Fruit fly (Drosophila melanogaster) whole organism, prepupa: Measurements from ENCODE around the gene Pdfr.
A peak's percentile ranks its signal among the peaks of the same experiment; 100 is the strongest.

Experiments
- CG10631 ChIP-seq: fragments of 200-800 bp; sonication (Bioruptor generic); optimal IDR thresholded peaks from 2 replicates; lab custom pipeline; 2016; ENCODE audit warnings: missing biosample characterization, missing genetic modification characterization
- CG11294 ChIP-seq: fragments of 200-800 bp; sonication (Bioruptor generic); IDR thresholded peaks from 2 replicates; pipeline ENCODE4 v1.3.6; 2022; ENCODE audit warnings: missing biosample characterization, missing genetic modification characterization
- CG11902 ChIP-seq: fragments of 200-800 bp; sonication (Bioruptor generic); optimal IDR thresholded peaks from 3 replicates; lab custom pipeline; 2016; ENCODE audit warnings: missing biosample characterization, missing genetic modification characterization
- CG15336 ChIP-seq: fragments of 200-800 bp; sonication (Bioruptor generic); IDR thresholded peaks from 2 replicates; pipeline ENCODE4 v1.3.6; 2022; ENCODE audit warnings: missing biosample characterization, missing genetic modification characterization
- CG1621 ChIP-seq: fragments of 200-800 bp; sonication (Bioruptor generic); optimal IDR thresholded peaks from 3 replicates; lab custom pipeline; 2018; ENCODE audit warnings: missing biosample characterization, mild to moderate bottlenecking, missing genetic modification characterization
- CG16779 ChIP-seq: fragments of 200-800 bp; sonication (Bioruptor generic); optimal IDR thresholded peaks from 3 replicates; lab custom pipeline; 2017; ENCODE audit warnings: missing biosample characterization, mild to moderate bottlenecking, missing genetic modification characterization
- CG31627 ChIP-seq: fragments of 200-800 bp; sonication (Bioruptor generic); optimal IDR thresholded peaks from 3 replicates; lab custom pipeline; 2016; ENCODE audit warnings: missing biosample characterization, missing genetic modification characterization
- CG3919 ChIP-seq: fragments of 200-800 bp; sonication (Bioruptor generic); optimal IDR thresholded peaks from 3 replicates; lab custom pipeline; 2016; ENCODE audit warnings: missing biosample characterization, missing genetic modification characterization
- CG4318 ChIP-seq: fragments of 200-800 bp; sonication (Bioruptor generic); optimal IDR thresholded peaks from 3 replicates; lab custom pipeline; 2017; ENCODE audit warnings: missing biosample characterization, mild to moderate bottlenecking, missing genetic modification characterization
- CG6792 ChIP-seq: fragments of 200-800 bp; sonication (Bioruptor generic); optimal IDR thresholded peaks from 3 replicates; lab custom pipeline; 2016; ENCODE audit warnings: missing biosample characterization, missing genetic modification characterization
- CG6854 ChIP-seq: fragments of 200-800 bp; sonication (Bioruptor generic); optimal IDR thresholded peaks from 2 replicates; lab custom pipeline; 2017; ENCODE audit warnings: missing biosample characterization, mild to moderate bottlenecking, missing genetic modification characterization
- CG8119 ChIP-seq: fragments of 200-800 bp; sonication (Bioruptor generic); IDR thresholded peaks from 3 replicates; pipeline ENCODE4 v1.3.6; 2022; ENCODE audit warnings: missing biosample characterization, missing genetic modification characterization
- CG8632 ChIP-seq: fragments of 200-800 bp; sonication (Bioruptor generic); optimal IDR thresholded peaks from 3 replicates; lab custom pipeline; 2016; ENCODE audit warnings: missing biosample characterization, missing genetic modification characterization
- Eip75B ChIP-seq: fragments of 200-800 bp; sonication (Bioruptor generic); optimal IDR thresholded peaks from 3 replicates; lab custom pipeline; 2016; ENCODE audit warnings: missing biosample characterization, missing genetic modification characterization
- Ets96B ChIP-seq: fragments of 200-800 bp; optimal IDR thresholded peaks from 2 replicates; lab custom pipeline; 2019; ENCODE audit warnings: missing biosample characterization, mild to moderate bottlenecking, missing genetic modification characterization, moderate library complexity
- Hr4 ChIP-seq: fragments of 200-800 bp; sonication (Bioruptor generic); optimal IDR thresholded peaks from 3 replicates; lab custom pipeline; 2016; ENCODE audit warnings: missing biosample characterization, missing genetic modification characterization
- Lpt ChIP-seq: fragments of 200-800 bp; sonication (Bioruptor generic); optimal IDR thresholded peaks from 3 replicates; lab custom pipeline; 2016; ENCODE audit warnings: missing biosample characterization, missing genetic modification characterization
- OdsH ChIP-seq: fragments of 200-800 bp; sonication (Bioruptor generic); optimal IDR thresholded peaks from 3 replicates; lab custom pipeline; 2016; ENCODE audit warnings: missing biosample characterization, missing genetic modification characterization
- Smox ChIP-seq: fragments of 200-800 bp; sonication (Bioruptor generic); optimal IDR thresholded peaks from 3 replicates; lab custom pipeline; 2016; ENCODE audit warnings: missing biosample characterization, missing genetic modification characterization
- Sox102F ChIP-seq: fragments of 200-800 bp; sonication (Bioruptor generic); optimal IDR thresholded peaks from 2 replicates; lab custom pipeline; 2016; ENCODE audit warnings: missing biosample characterization, mild to moderate bottlenecking, missing genetic modification characterization
- Sox15 ChIP-seq: fragments of 200-800 bp; sonication (Bioruptor generic); optimal IDR thresholded peaks from 3 replicates; lab custom pipeline; 2016; ENCODE audit warnings: missing biosample characterization, missing genetic modification characterization
- achi ChIP-seq: fragments of 200-800 bp; sonication (Bioruptor generic); optimal IDR thresholded peaks from 3 replicates; lab custom pipeline; 2016; ENCODE audit warnings: missing biosample characterization, missing genetic modification characterization
- acj6 ChIP-seq: fragments of 200-800 bp; sonication (Bioruptor generic); optimal IDR thresholded peaks from 3 replicates; lab custom pipeline; 2016; ENCODE audit warnings: missing biosample characterization, missing genetic modification characterization
- cyc ChIP-seq: fragments of 200-800 bp; sonication (Bioruptor generic); optimal IDR thresholded peaks from 3 replicates; lab custom pipeline; 2016; ENCODE audit warnings: missing biosample characterization, missing genetic modification characterization
- dac ChIP-seq: fragments of 200-800 bp; sonication (Bioruptor generic); optimal IDR thresholded peaks from 2 replicates; lab custom pipeline; 2017; ENCODE audit warnings: missing biosample characterization, mild to moderate bottlenecking, missing genetic modification characterization
- dsx ChIP-seq: fragments of 200-800 bp; optimal IDR thresholded peaks from 3 replicates; lab custom pipeline; 2019; ENCODE audit warnings: missing biosample characterization, mild to moderate bottlenecking, missing genetic modification characterization, moderate library complexity; ENCODE audit not compliant: poor library complexity, severe bottlenecking
- eg ChIP-seq: fragments of 200-800 bp; sonication (Bioruptor generic); IDR thresholded peaks from 3 replicates; pipeline ENCODE4 v1.3.6; 2022; ENCODE audit warnings: missing biosample characterization, missing genetic modification characterization
- fd59A ChIP-seq: fragments of 200-800 bp; sonication (Bioruptor generic); optimal IDR thresholded peaks from 2 replicates; lab custom pipeline; 2017; ENCODE audit warnings: missing biosample characterization, mild to moderate bottlenecking, missing genetic modification characterization, missing genetic modification reagents
- fd85E ChIP-seq: fragments of 200-800 bp; sonication (Bioruptor generic); optimal IDR thresholded peaks from 3 replicates; lab custom pipeline; 2016; ENCODE audit warnings: missing biosample characterization, missing genetic modification characterization
- pdm3 ChIP-seq: fragments of 200-800 bp; sonication (Bioruptor generic); optimal IDR thresholded peaks from 3 replicates; lab custom pipeline; 2016; ENCODE audit warnings: missing biosample characterization, missing genetic modification characterization
- spab ChIP-seq: fragments of 200-800 bp; sonication (Bioruptor generic); optimal IDR thresholded peaks from 2 replicates; lab custom pipeline; 2017; ENCODE audit warnings: missing biosample characterization, mild to moderate bottlenecking, missing genetic modification characterization, missing genetic modification reagents
- ss ChIP-seq, 2 experiments: fragments of 200-800 bp; sonication (Bioruptor generic); optimal IDR thresholded peaks; 2 replicates in 1 of 2; 3 replicates in 1 of 2; lab custom pipeline; 2017 to 2018; ENCODE audit warnings: mild to moderate bottlenecking in 2 of 2, missing biosample characterization in 2 of 2, missing genetic modification characterization in 2 of 2, moderate library complexity in 1 of 2
- svp ChIP-seq: fragments of 200-800 bp; sonication (Bioruptor generic); peaks from one replicate; lab custom pipeline; 2016; ENCODE audit warnings: missing biosample characterization, missing genetic modification characterization
- topi ChIP-seq: fragments of 200-800 bp; sonication (Bioruptor generic); optimal IDR thresholded peaks from 3 replicates; lab custom pipeline; 2016; ENCODE audit warnings: missing biosample characterization, missing genetic modification characterization
- vri ChIP-seq: fragments of 200-800 bp; sonication (Bioruptor generic); optimal IDR thresholded peaks from 3 replicates; lab custom pipeline; 2016; ENCODE audit warnings: missing biosample characterization, mild to moderate bottlenecking, missing genetic modification characterization

Pdfr gene

DNA sequence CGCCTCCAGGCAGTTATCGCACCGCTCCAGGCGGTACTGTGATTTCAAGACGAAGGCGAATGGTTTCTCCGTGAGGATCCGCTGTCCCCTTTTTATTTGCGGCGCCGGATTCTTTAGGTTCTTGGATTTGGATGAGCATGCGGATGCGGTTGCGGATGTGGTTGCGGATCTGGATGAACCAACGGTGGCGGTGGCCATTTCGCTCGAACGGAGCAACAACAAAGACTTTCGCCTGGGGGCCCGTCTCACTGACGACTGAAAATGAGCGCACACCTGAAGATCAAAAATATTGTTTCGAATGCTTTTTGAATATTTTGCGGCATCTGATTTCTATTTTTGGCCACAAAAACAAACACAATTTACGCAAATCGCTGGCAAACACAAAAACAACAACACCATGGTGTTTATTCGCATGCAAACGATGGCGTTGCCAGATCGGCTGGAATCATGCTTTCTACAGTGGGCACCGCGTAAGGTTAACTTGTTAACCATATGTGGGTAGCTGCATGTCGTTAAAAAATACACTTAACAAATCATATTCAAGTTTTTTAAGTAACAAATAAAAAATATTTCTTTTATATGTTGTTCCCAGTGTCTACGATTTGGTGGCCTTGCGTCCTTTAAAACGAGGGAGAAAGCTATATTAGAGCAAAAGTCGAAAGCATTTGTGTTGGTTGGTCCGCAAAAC is 56.6 kb downstream of the Pdfr start, which contains the start of gene Smyd3 (continued):
- TF ChIP-seq Sox15 (GFP tag; lab: Kevin White, UChicago): peak; percentile 72
- TF ChIP-seq CG6854 (GFP tag; lab: Kevin White, UChicago): peak; percentile 2
- peak; percentile 88 for TF ChIP-seq Hr4 (GFP tag; lab: Kevin White, UChicago)
- peak; percentile 72 for TF ChIP-seq Lpt (GFP tag; lab: Kevin White, UChicago)
- TF ChIP-seq topi (GFP tag; lab: Kevin White, UChicago): peak; percentile 87
- TF ChIP-seq acj6 (GFP tag; lab: Kevin White, UChicago): peak; percentile 85
- peak; percentile 80 for TF ChIP-seq CG8119 (GFP tag; lab: Robert Waterston, UW)
- TF ChIP-seq Eip75B: peak; percentile 88
- TF ChIP-seq cyc (GFP tag; lab: Kevin White, UChicago): peak; percentile 86
- TF ChIP-seq CG16779: no peak
- peak; percentile 70 for TF ChIP-seq CG11902 (GFP tag; lab: Kevin White, UChicago)
- TF ChIP-seq ss (GFP tag; optimal IDR thresholded peaks at IDR 0.05; lab: Kevin White, UChicago): no peak
- TF ChIP-seq CG11294 (GFP tag; lab: Robert Waterston, UW): peak; percentile 68
- TF ChIP-seq spab (GFP tag; lab: Kevin White, UChicago): no peak
- peak; percentile 84 for TF ChIP-seq CG10631
- TF ChIP-seq CG31627 (GFP tag; lab: Kevin White, UChicago): peak; percentile 90
- TF ChIP-seq svp (GFP tag; lab: Kevin White, UChicago): peak; percentile 95
- no peak for TF ChIP-seq fd85E
- no peak for TF ChIP-seq pdm3
- TF ChIP-seq dac (GFP tag; lab: Kevin White, UChicago): peak; percentile 27
- peak; percentile 74 for TF ChIP-seq Ets96B (tag; lab: Kevin White, UChicago)
- no peak for TF ChIP-seq vri
- peak; percentile 83 for TF ChIP-seq achi
- no peak for TF ChIP-seq CG4318 (GFP tag; lab: Kevin White, UChicago)
- no peak for TF ChIP-seq dsx (GFP tag; lab: Kevin White, UChicago)
- TF ChIP-seq CG1621 (tag; lab: Kevin White, UChicago): peak; percentile 57
- peak; percentile 85 for TF ChIP-seq OdsH (GFP tag; lab: Kevin White, UChicago)
- peak; percentile 26 for TF ChIP-seq fd59A (GFP tag; lab: Kevin White, UChicago)
- no peak for TF ChIP-seq CG8632 (GFP tag; lab: Kevin White, UChicago)
- TF ChIP-seq CG15336 (GFP tag; lab: Robert Waterston, UW): peak; percentile 82
- no peak for TF ChIP-seq CG3919 (GFP tag; lab: Kevin White, UChicago)

DNA sequence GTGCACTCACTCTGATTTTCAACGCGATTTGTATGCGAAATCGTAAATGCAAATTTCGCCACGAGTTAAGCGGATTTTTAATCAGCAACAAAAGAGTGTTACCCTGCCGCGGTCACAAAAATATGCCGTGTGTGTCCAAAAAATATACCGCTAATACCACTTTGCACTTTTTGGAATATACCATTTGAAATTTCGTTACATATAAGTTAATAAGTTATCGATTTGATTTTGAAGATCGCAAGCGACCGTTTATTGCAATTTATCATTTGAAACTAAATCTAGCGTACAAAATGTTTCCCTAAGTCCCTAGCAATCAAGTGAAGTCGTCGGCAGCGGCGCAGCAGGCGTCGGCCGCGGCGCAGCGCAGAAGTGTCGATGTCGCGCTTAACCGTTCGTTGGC is 58.2 kb downstream of the Pdfr start, which contains the start of gene eIF3g1:
TSS of gene eIF3g1 (minus strand) at position 101 of the 400 bp plus-strand sequence.
- peak; percentile 12 for TF ChIP-seq CG6854 (GFP tag; lab: Kevin White, UChicago)

DNA sequence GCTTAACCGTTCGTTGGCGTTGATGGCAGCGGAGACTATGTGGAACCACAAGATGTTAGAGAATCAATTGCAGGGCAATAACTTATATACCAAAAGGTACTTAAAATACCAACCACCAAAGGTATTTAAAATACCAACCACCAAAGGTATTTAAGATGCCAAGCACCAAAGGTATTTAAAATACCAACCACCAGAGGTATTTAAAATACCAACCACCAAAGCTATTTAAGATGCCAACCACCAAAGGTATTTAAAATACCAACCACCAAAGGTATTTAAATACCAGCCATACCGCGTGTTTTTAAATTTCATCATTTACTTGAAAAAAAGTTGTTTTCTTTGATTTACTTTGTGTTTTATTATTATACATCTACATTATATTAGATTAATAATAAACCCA is 65.4 kb downstream of the Pdfr start:
- TF ChIP-seq CG15336 (GFP tag; lab: Robert Waterston, UW) (no peak), CG6792 (GFP tag; lab: Kevin White, UChicago) (no peak), dac (GFP tag; lab: Kevin White, UChicago) (no peak), Sox102F (GFP tag; lab: Kevin White, UChicago) (no peak), topi (GFP tag; lab: Kevin White, UChicago) (no peak), CG1621 (tag; lab: Kevin White, UChicago) (no peak), eg (GFP tag; lab: Robert Waterston, UW) (no peak), Smox (GFP tag; lab: Kevin White, UChicago) (no peak), Sox15 (GFP tag; lab: Kevin White, UChicago) (no peak), CG31627 (GFP tag; lab: Kevin White, UChicago) (no peak)
- TF ChIP-seq, all 60 proteins: peak for 0
